Worm (Caenorhabditis elegans) whole organism, young adult: Measurements from ENCODE around the gene Y97E10AL.1.

Source experiments
- ama-1 ChIP-seq, 3 experiments: fragments of 150-350 bp in 1 of 3; sonication (generic microtip) in 2 of 3; optimal IDR thresholded peaks; 2 replicates each; lab custom pipeline; 2014 to 2018; ENCODE audit warnings: missing biosample characterization in 2 of 3, missing genetic modification characterization in 2 of 3, missing genetic modification reagents in 2 of 3
- ceh-100 ChIP-seq: fragments of 200-800 bp; sonication (Bioruptor generic); IDR thresholded peaks from 2 replicates; pipeline ENCODE4 v1.3.6; 2022; ENCODE audit warnings: missing genetic modification reagents, missing genetic modification characterization, missing compliant biosample characterization
- dpl-1 ChIP-seq: fragments of 150-350 bp; optimal IDR thresholded peaks from 2 replicates; lab custom pipeline; 2014; ENCODE audit warnings: missing biosample characterization, missing genetic modification reagents, missing genetic modification characterization
- gei-17 ChIP-seq: fragments of 200-800 bp; sonication (Bioruptor generic); optimal IDR thresholded peaks from 2 replicates; lab custom pipeline; 2018; ENCODE audit warnings: mild to moderate bottlenecking, missing genetic modification characterization, missing compliant biosample characterization
- lin-26 ChIP-seq: fragments of 200-800 bp; sonication (Bioruptor generic); IDR thresholded peaks from 2 replicates; pipeline ENCODE4 v1.3.6; 2022; ENCODE audit warnings: missing genetic modification reagents, missing genetic modification characterization, missing compliant biosample characterization
- pha-4 ChIP-seq: fragments of 150-350 bp; sonication (generic microtip); optimal IDR thresholded peaks from 2 replicates; lab custom pipeline; 2014; ENCODE audit warnings: missing biosample characterization, missing genetic modification reagents, missing genetic modification characterization

DNA sequence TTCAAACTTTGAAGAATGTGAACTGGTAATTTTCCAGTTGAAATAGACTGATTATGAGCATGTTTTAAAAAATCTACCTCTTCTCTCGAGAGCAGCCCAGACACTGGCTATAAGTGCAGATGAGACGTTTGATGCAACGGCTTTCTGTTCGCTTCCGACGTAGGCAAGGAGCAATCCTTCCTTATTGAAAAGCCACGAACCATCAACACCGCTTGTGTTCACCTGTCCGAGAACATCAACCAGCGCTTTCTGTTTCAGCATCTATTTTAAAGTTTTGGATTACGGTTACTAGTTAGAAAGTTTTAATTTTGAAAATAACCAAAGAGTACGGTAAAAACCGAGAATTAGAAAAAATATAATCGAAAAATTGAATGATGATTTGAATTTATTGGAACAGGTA lies 24.9 kb downstream of the Y97E10AL.1 start, which contains the start of gene lmtr-2:
- no peak for TF ChIP-seq lin-26 (GFP tag; lab: Robert Waterston, UW)
- TF ChIP-seq dpl-1: no peak
- TF ChIP-seq pha-4 (tag; lab: Kevin White, UChicago): no peak
- no peak for TF ChIP-seq ceh-100 (GFP tag; lab: Robert Waterston, UW)
- TF ChIP-seq gei-17 (GFP tag; lab: Kevin White, UChicago): no peak
- no peak for TF ChIP-seq ama-1 (optimal IDR thresholded peaks at IDR 0.05; lab: Kevin White, UChicago)
- TF ChIP-seq ama-1 (GFP tag; optimal IDR thresholded peaks at IDR 0.05; lab: Kevin White, UChicago): no peak
